Fruit fly (Drosophila melanogaster): Measurements from ENCODE around the gene jdp.

dm6 chr3R:30500226-30500625, 26.6 kb downstream of the jdp start, which contains the start of gene PH4alphaNE1:
- TF ChIP-seq CG14711 (tag; optimal IDR thresholded peaks at IDR 0.05) (no peak), Hr96 (GFP tag; optimal IDR thresholded peaks at IDR 0.05) (no peak), CG5204 (GFP tag; optimal IDR thresholded peaks at IDR 0.05) (no peak), CG12768 (GFP tag; optimal IDR thresholded peaks at IDR 0.05) (no peak), kay (GFP tag; ENCODE audit: borderline replicate concordance) (no peak)
